Fruit fly (Drosophila melanogaster): ENCODE data around the gene CG14647.
A peak's percentile ranks its signal among the peaks of the same experiment; 100 is the strongest.

DNA sequence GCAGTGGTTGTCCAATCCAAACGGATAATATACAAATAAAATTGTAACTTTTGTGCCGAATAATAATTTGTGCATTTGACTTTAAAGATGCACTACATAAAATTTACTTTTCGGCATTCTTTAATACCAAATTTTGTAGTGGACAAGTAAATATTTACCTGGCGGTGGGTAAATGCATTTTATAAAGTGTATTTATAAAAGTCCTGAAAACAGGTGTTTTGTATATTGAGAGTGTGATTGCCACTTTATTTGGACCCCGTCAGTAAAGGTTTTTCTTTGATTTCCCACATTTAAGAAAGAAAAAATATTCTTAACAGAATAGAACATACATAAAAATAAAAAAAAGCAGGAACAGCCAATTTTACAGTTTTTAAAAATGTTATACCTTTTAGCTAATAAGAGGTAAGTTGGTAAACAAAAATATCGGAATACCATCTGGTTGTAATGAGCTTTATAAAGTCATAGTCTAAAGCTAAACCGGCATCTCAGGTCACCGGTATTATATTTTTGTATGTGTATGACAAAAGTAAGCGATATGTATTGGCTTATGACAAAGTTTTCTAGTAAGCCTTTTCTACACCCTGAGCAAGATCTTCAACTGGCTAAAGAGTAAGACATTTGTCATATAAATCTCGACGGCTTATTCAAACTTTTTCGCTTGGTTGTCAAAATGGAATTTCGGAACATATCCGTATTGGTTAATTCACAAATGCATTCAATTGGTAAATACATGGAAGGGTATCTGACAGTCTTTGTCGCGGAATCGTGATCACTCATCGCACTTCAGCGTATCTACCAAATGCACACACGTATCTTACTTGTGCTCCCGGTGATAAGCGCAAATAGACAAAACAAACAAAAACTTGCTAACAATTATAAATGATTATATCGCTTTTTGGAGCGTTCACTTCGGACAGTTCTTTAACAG lies 5.4 kb upstream of the CG14647 start:
- TF ChIP-seq br (GFP tag; optimal IDR thresholded peaks at IDR 0.05) (peak; percentile 95), ey (GFP tag; optimal IDR thresholded peaks at IDR 0.05) (peak; percentile 97), Jra (GFP tag; optimal IDR thresholded peaks at IDR 0.05) (peak; percentile 62), fru (GFP tag; optimal IDR thresholded peaks at IDR 0.05) (peak; percentile 95), Dfd (GFP tag; optimal IDR thresholded peaks at IDR 0.05) (no peak), Rel (GFP tag; optimal IDR thresholded peaks at IDR 0.05) (peak; percentile 79), Rel (tag; optimal IDR thresholded peaks at IDR 0.05) (peak; percentile 60)

Data from whole organism, wandering third instar larva.